Fruit fly (Drosophila melanogaster): Measurements from ENCODE around the gene twin.

dm6 chr3R:24162774-24163555, 58.8 kb downstream of the twin start, which contains the start of gene mRpS24:
- TF ChIP-seq psq (optimal IDR thresholded peaks at IDR 0.05): no peak
- no peak for TF ChIP-seq Sin3A (optimal IDR thresholded peaks at IDR 0.05)
- TF ChIP-seq ttk (optimal IDR thresholded peaks at IDR 0.05): no peak
- no peak for TF ChIP-seq h (optimal IDR thresholded peaks at IDR 0.05)
